Worm (Caenorhabditis elegans) whole organism, early embryonic: ENCODE data around the gene srh-39.

Experiments
- B0310.2 ChIP-seq: sonication (generic microtip); optimal IDR thresholded peaks from 2 replicates; lab custom pipeline; 2016; ENCODE audit warnings: mild to moderate bottlenecking, missing genetic modification characterization, missing compliant biosample characterization
- F13C5.2 ChIP-seq: sonication (generic microtip); optimal IDR thresholded peaks from 2 replicates; lab custom pipeline; 2017; ENCODE audit warnings: mild to moderate bottlenecking, missing genetic modification characterization, inconsistent platforms, missing compliant biosample characterization
- ama-1 ChIP-seq: fragments of 150-350 bp; optimal IDR thresholded peaks from 2 replicates; lab custom pipeline; 2014
- ceh-13 ChIP-seq: fragments of 200-800 bp; sonication (Bioruptor generic); optimal IDR thresholded peaks from 2 replicates; lab custom pipeline; 2018; ENCODE audit warnings: mild to moderate bottlenecking, missing genetic modification characterization, missing compliant biosample characterization
- ets-7 ChIP-seq: sonication (generic microtip); optimal IDR thresholded peaks from 2 replicates; lab custom pipeline; 2016; ENCODE audit warnings: missing genotype, missing genetic modification characterization, missing compliant biosample characterization
- flt-1 ChIP-seq: fragments of 200-800 bp; sonication (Bioruptor generic); IDR thresholded peaks from 2 replicates; pipeline ENCODE4 v1.3.6; 2022; ENCODE audit warnings: missing genetic modification characterization, missing compliant biosample characterization
- hmg-4 ChIP-seq: fragments of 200-800 bp; sonication (Bioruptor generic); optimal IDR thresholded peaks from 2 replicates; lab custom pipeline; 2018; ENCODE audit warnings: mild to moderate bottlenecking, missing genetic modification characterization, missing compliant biosample characterization
- hnd-1 ChIP-seq: sonication (generic microtip); optimal IDR thresholded peaks from 2 replicates; lab custom pipeline; 2016; ENCODE audit warnings: missing genetic modification characterization, missing compliant biosample characterization
- pes-1 ChIP-seq: fragments of 200-800 bp; sonication (Bioruptor generic); IDR thresholded peaks from 2 replicates; pipeline ENCODE4 v1.3.6; 2022; ENCODE audit warnings: missing genetic modification reagents, missing genetic modification characterization, missing compliant biosample characterization
- scrt-1 ChIP-seq: fragments of 200-800 bp; sonication (Bioruptor generic); IDR thresholded peaks from 2 replicates; pipeline ENCODE4 v1.3.6; 2022; ENCODE audit warnings: missing genetic modification characterization, missing compliant biosample characterization
- tbx-11 ChIP-seq: fragments of 200-800 bp; sonication (Bioruptor generic); IDR thresholded peaks from 2 replicates; pipeline ENCODE4 v1.3.6; 2022; ENCODE audit warnings: missing genetic modification characterization, missing compliant biosample characterization
- tbx-37 ChIP-seq: fragments of 200-800 bp; sonication (Bioruptor generic); conservative IDR thresholded peaks from 2 replicates; pipeline ENCODE4 v1.3.6; 2022; ENCODE audit warnings: missing genetic modification reagents, missing genetic modification characterization, missing compliant biosample characterization

ce11 chrII:7722784-7723183, 42.6 kb downstream of the srh-39 start:
- TF ChIP-seq hmg-4 (no peak), ama-1 (lab: Kevin White, UChicago) (no peak), flt-1 (no peak), ets-7 (tag; lab: Kevin White, UChicago) (no peak), hnd-1 (no peak), scrt-1 (GFP tag; lab: Robert Waterston, UW) (no peak), tbx-11 (GFP tag; lab: Robert Waterston, UW) (no peak), B0310.2 (tag; lab: Kevin White, UChicago) (no peak), F13C5.2 (tag; lab: Kevin White, UChicago) (no peak), pes-1 (GFP tag; lab: Robert Waterston, UW) (no peak), tbx-37 (GFP tag; lab: Robert Waterston, UW) (no peak), ceh-13 (GFP tag; lab: Kevin White, UChicago) (no peak)
